Fruit fly (Drosophila melanogaster) whole organism, wandering third instar larva: Measurements from ENCODE around the gene CG33703.

Experiments used
- CG9705 ChIP-seq: fragments of 200-800 bp; sonication (Bioruptor generic); optimal IDR thresholded peaks from 2 replicates; lab custom pipeline; 2018; ENCODE audit warnings: missing biosample characterization, mild to moderate bottlenecking, missing genetic modification characterization
- Dif ChIP-seq: fragments of 200-275, 200-300 bp; sonication (Bioruptor generic); optimal IDR thresholded peaks from 2 replicates; lab custom pipeline; 2018; ENCODE audit warnings: missing biosample characterization, missing genetic modification characterization; ENCODE audit not compliant: partially characterized antibody
- GATAd ChIP-seq: sonication (Bioruptor generic); optimal IDR thresholded peaks from 2 replicates; lab custom pipeline; 2016; ENCODE audit warnings: missing biosample characterization, missing genetic modification characterization
- HLH106 ChIP-seq: fragments of 200-800 bp; optimal IDR thresholded peaks from 3 replicates; lab custom pipeline; 2019; ENCODE audit warnings: missing biosample characterization, mild to moderate bottlenecking, missing genetic modification characterization, moderate library complexity
- Hnf4 ChIP-seq: fragments of 200-800 bp; sonication (Bioruptor generic); optimal IDR thresholded peaks from 2 replicates; lab custom pipeline; 2016; ENCODE audit warnings: missing biosample characterization, mild to moderate bottlenecking, missing genetic modification characterization
- Jra ChIP-seq: sonication (Bioruptor generic); optimal IDR thresholded peaks from 2 replicates; lab custom pipeline; 2016; ENCODE audit warnings: missing biosample characterization, missing genetic modification characterization
- Mio ChIP-seq: sonication (Bioruptor generic); optimal IDR thresholded peaks from 2 replicates; lab custom pipeline; 2016; ENCODE audit warnings: missing biosample characterization, missing genetic modification characterization
- Myc ChIP-seq: fragments of >200 bp; optimal IDR thresholded peaks from 2 replicates; lab custom pipeline; 2017
- OdsH ChIP-seq: fragments of 200-800 bp; sonication (Bioruptor generic); optimal IDR thresholded peaks from 2 replicates; lab custom pipeline; 2016; ENCODE audit warnings: missing biosample characterization, mild to moderate bottlenecking, missing genetic modification characterization
- Rel ChIP-seq, 2 experiments: fragments of 200-800 bp; sonication (Bioruptor generic) in 1 of 2; optimal IDR thresholded peaks; 2 replicates in 1 of 2; 3 replicates in 1 of 2; lab custom pipeline; 2016 to 2019; ENCODE audit warnings: mild to moderate bottlenecking in 2 of 2, missing biosample characterization in 2 of 2, missing genetic modification characterization in 2 of 2, moderate library complexity in 1 of 2
- Sp1 ChIP-seq: fragments of 200-800 bp; sonication (Bioruptor generic); optimal IDR thresholded peaks from 3 replicates; lab custom pipeline; 2019; ENCODE audit warnings: missing biosample characterization, mild to moderate bottlenecking, missing genetic modification characterization, moderate library complexity
- Vsx2 ChIP-seq: fragments of 200-300, 225-300 bp; sonication (Bioruptor generic); optimal IDR thresholded peaks from 2 replicates; lab custom pipeline; 2018; ENCODE audit warnings: missing biosample characterization, missing genetic modification characterization; ENCODE audit not compliant: partially characterized antibody
- br ChIP-seq: fragments of 200-800 bp; sonication (Bioruptor generic); optimal IDR thresholded peaks from 2 replicates; lab custom pipeline; 2016; ENCODE audit warnings: missing biosample characterization, missing genetic modification characterization
- brk ChIP-seq: fragments of 200-800 bp; sonication (Bioruptor generic); optimal IDR thresholded peaks from 2 replicates; lab custom pipeline; 2016; ENCODE audit warnings: missing biosample characterization, mild to moderate bottlenecking, missing genetic modification characterization
- dl ChIP-seq, 2 experiments: fragments of 175-275, 200-275 bp in 1 of 2; fragments of 200-275 bp in 1 of 2; sonication (Bioruptor generic); optimal IDR thresholded peaks; lab custom pipeline; 2018; ENCODE audit warnings: mild to moderate bottlenecking in 2 of 2, missing biosample characterization in 2 of 2, missing genetic modification characterization in 2 of 2, moderate library complexity in 2 of 2; ENCODE audit not compliant: partially characterized antibody in 2 of 2, insufficient read depth in 1 of 2
- dmrt93B ChIP-seq: fragments of 200-800 bp; sonication (Bioruptor generic); optimal IDR thresholded peaks from 2 replicates; lab custom pipeline; 2018; ENCODE audit warnings: missing biosample characterization, mild to moderate bottlenecking, missing genetic modification characterization
- dsf ChIP-seq: sonication (Bioruptor generic); optimal IDR thresholded peaks from 2 replicates; lab custom pipeline; 2016; ENCODE audit warnings: missing biosample characterization, missing genetic modification characterization, borderline replicate concordance
- ey ChIP-seq: fragments of 200-800 bp; sonication (Bioruptor generic); optimal IDR thresholded peaks from 2 replicates; lab custom pipeline; 2016; ENCODE audit warnings: missing biosample characterization, missing genetic modification characterization
- foxo ChIP-seq, 2 experiments: fragments of 200-800 bp; sonication (Bioruptor generic); optimal IDR thresholded peaks; 2 replicates in 1 of 2; 3 replicates in 1 of 2; lab custom pipeline; 2016 to 2017; ENCODE audit warnings: missing biosample characterization in 2 of 2, missing genetic modification characterization in 2 of 2
- fru ChIP-seq: fragments of 200-800 bp; sonication (Bioruptor generic); optimal IDR thresholded peaks from 3 replicates; lab custom pipeline; 2016; ENCODE audit warnings: missing biosample characterization, mild to moderate bottlenecking, missing genetic modification characterization
- h ChIP-seq: fragments of 200-800 bp; sonication (Bioruptor generic); optimal IDR thresholded peaks from 3 replicates; lab custom pipeline; 2016; ENCODE audit warnings: missing biosample characterization, mild to moderate bottlenecking, missing genetic modification characterization
- lola ChIP-seq: fragments of >200 bp; optimal IDR thresholded peaks from 2 replicates; lab custom pipeline; 2017; ENCODE audit warnings: missing biosample characterization, missing genetic modification characterization
- pan ChIP-seq: fragments of >200 bp; optimal IDR thresholded peaks from 2 replicates; lab custom pipeline; 2017
- psq ChIP-seq: fragments of 200-800 bp; sonication (Bioruptor generic); optimal IDR thresholded peaks from 3 replicates; lab custom pipeline; 2017; ENCODE audit warnings: missing biosample characterization, mild to moderate bottlenecking, missing genetic modification characterization, moderate library complexity
- rgr ChIP-seq: fragments of 200-800 bp; sonication (Bioruptor generic); optimal IDR thresholded peaks from 3 replicates; lab custom pipeline; 2016; ENCODE audit warnings: missing biosample characterization, mild to moderate bottlenecking, missing genetic modification characterization
- tai ChIP-seq: sonication (Bioruptor generic); optimal IDR thresholded peaks from 2 replicates; lab custom pipeline; 2016; ENCODE audit warnings: missing biosample characterization, missing genetic modification characterization
- woc ChIP-seq: sonication (Bioruptor generic); optimal IDR thresholded peaks from 2 replicates; lab custom pipeline; 2016; ENCODE audit warnings: missing biosample characterization, mild to moderate bottlenecking, missing genetic modification characterization

Gene CG33703

DNA sequence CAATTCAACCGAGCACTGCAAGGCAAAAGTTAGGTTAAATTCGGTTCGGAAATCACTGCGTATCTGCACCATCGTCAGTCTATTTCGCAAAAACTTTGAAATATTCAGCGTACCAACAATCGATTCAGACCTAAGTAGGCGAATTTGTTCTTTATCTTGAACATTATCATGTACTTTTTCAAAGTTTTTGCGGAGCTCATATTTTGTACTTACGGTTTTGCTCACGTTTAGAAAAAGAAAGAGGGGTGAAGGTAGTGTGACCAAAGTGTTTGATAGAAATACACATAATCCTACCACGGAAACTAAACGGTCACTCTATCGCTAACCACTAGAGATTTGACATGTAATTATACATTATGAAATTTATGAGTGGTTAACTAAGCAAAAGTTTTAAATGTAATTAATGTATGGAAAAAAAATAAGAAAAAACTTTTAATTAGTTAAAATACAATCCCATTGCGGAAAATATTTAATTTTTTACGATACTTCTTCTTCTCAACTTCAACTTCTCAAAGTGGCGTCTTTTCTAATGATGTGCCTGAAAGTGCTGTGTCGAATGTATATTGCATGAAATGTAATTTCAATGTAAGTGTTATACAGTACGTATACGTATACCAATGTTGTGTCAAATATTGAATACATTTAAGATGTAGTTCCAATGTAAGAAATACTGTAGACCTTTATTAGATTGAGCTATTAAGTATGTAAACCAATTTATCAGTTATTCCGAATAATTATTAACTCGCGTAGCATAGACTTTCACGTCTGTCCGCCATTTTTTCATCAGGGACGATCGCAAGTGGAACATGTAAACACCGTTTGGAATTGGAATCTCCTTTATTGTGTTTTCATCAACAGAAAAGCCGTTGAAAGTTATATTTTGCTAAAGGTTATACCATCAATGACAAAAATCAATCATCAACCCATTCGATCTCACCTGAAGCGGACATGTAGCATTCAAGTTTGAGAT lies 888 bp downstream of the CG33703 start, which contains the start of gene RpS9:
RpS9 (minus strand) TSS at position 245 of the 970 bp plus-strand sequence.
- peak; percentile 27 for TF ChIP-seq Hnf4 (GFP tag; lab: Kevin White, UChicago)
- no peak for TF ChIP-seq GATAd (GFP tag; lab: Kevin White, UChicago)
- TF ChIP-seq rgr (GFP tag; lab: Kevin White, UChicago) = peak; percentile 33
- TF ChIP-seq Jra (GFP tag; lab: Kevin White, UChicago) = peak; percentile 25
- TF ChIP-seq fru (GFP tag; lab: Kevin White, UChicago) = no peak
- no peak for TF ChIP-seq Rel (GFP tag; optimal IDR thresholded peaks at IDR 0.05; lab: Kevin White, UChicago)
- peak; percentile 48 for TF ChIP-seq Rel (tag; optimal IDR thresholded peaks at IDR 0.05; lab: Kevin White, UChicago)
- TF ChIP-seq tai (GFP tag; lab: Kevin White, UChicago) = peak; percentile 39
- TF ChIP-seq foxo (GFP tag; optimal IDR thresholded peaks at IDR 0.05; lab: Kevin White, UChicago) = peak in 1 of 2 experiments; percentile 33
- peak; percentile 6 for TF ChIP-seq br
- TF ChIP-seq brk (GFP tag; lab: Kevin White, UChicago) = peak; percentile 69
- no peak for TF ChIP-seq dmrt93B (GFP tag; lab: Kevin White, UChicago)
- peak; percentile 72 for TF ChIP-seq Sp1 (GFP tag; lab: Kevin White, UChicago)
- TF ChIP-seq h (GFP tag; lab: Kevin White, UChicago) = peak; percentile 31
- peak; percentile 8 for TF ChIP-seq HLH106
- TF ChIP-seq Myc = peak; percentile 7
- TF ChIP-seq OdsH (GFP tag; lab: Kevin White, UChicago) = peak; percentile 14

DNA sequence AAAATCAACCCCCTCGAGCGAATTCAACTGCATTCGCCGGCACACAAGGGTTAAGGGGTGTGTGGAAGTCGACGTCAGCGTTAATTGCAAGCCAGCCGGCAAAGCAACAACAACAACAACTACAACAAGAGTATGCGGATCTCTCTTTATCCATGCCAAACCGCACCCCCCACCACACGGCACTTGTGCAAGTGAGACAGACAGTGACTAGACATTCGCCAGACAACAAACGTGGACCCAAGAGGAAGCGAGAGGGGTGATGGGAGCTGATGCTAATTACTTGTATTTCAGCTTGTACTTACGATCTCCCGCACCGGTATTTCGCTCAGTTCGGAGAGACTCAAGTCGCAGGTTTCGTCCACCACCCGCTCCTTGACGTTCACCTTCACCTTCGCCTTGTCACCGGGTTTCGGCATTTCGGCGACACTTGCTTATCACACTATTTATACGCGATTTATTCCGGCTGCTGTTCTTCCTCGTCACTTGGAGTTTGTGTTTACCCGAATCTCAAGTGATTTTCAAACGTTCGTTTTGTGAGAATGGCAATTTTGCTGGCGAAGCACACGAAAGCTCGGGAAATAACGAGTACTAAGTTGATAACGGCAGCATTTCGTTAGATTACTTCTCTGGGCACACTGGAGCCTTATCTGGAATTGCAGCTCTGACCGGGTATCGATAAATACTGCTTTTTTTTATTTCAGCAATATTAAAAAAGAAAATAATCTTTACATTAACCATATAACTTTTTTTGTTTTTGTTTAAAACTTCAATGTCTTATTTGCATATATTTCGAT lies 3.2 kb downstream of the CG33703 start, which contains the start of gene CG3408:
CG3408 (minus strand) TSS at position 547 of the 794 bp plus-strand sequence.
- TF ChIP-seq rgr (GFP tag; lab: Kevin White, UChicago) = no peak
- TF ChIP-seq woc = peak; percentile 30
- TF ChIP-seq br = no peak
- no peak for TF ChIP-seq Dif (GFP tag; lab: Kevin White, UChicago)
- peak; percentile 18 for TF ChIP-seq Myc
- peak; percentile 30 for TF ChIP-seq h (GFP tag; lab: Kevin White, UChicago)
- TF ChIP-seq Rel (GFP tag; optimal IDR thresholded peaks at IDR 0.05; lab: Kevin White, UChicago) = no peak
- peak; percentile 88 for TF ChIP-seq Rel (tag; optimal IDR thresholded peaks at IDR 0.05; lab: Kevin White, UChicago)
- TF ChIP-seq brk (GFP tag; lab: Kevin White, UChicago) = peak; percentile 45
- peak; percentile 21 for TF ChIP-seq tai (GFP tag; lab: Kevin White, UChicago)
- peak; percentile 7 for TF ChIP-seq Jra (GFP tag; lab: Kevin White, UChicago)
- peak; percentile 9 for TF ChIP-seq fru (GFP tag; lab: Kevin White, UChicago)
- no peak for TF ChIP-seq CG9705 (GFP tag; lab: Kevin White, UChicago)
- TF ChIP-seq dl (GFP tag; optimal IDR thresholded peaks at IDR 0.05; lab: Kevin White, UChicago; ENCODE audit: insufficient read depth in 1 of 2, partially characterized antibody in 2 of 2) = peak in 1 of 2 experiments; percentile 9
- peak in 1 of 2 experiments; percentile 30 for TF ChIP-seq foxo (GFP tag; optimal IDR thresholded peaks at IDR 0.05; lab: Kevin White, UChicago)
- peak; percentile 3 for TF ChIP-seq Sp1 (GFP tag; lab: Kevin White, UChicago)
- peak; percentile 92 for TF ChIP-seq Vsx2
- peak; percentile 10 for TF ChIP-seq psq (GFP tag; lab: Kevin White, UChicago)

DNA sequence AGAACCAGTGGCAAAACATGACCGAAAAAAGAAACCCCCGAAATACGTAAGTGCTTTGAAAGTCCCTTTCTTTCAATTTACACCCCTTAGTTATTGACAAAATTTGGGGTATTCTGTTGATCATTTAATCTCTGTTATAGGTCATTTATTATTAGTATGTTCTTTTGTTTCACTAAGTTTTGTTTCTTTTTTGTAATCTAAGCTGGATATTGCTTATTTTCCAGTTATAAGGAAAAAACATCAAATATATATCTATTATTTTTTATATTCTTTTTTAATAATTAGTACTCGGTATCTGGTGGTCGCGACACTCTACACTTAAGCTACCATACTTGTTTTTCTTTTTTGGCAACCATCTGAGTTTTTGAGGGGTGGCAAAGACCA lies 3.8 kb downstream of the CG33703 start:
- peak; percentile 58 for TF ChIP-seq HLH106
- peak; percentile 46 for TF ChIP-seq pan (lab: Kevin White, UChicago)
- TF ChIP-seq foxo (GFP tag; optimal IDR thresholded peaks at IDR 0.05; lab: Kevin White, UChicago) = peak in 1 of 2 experiments; percentile 62
- TF ChIP-seq rgr (GFP tag; lab: Kevin White, UChicago) = peak; percentile 31
- TF ChIP-seq OdsH (GFP tag; lab: Kevin White, UChicago) = peak; percentile 16
- TF ChIP-seq Sp1 (GFP tag; lab: Kevin White, UChicago) = peak; percentile 71
- no peak for TF ChIP-seq brk (GFP tag; lab: Kevin White, UChicago)
- TF ChIP-seq GATAd (GFP tag; lab: Kevin White, UChicago) = no peak
- TF ChIP-seq h (GFP tag; lab: Kevin White, UChicago) = peak; percentile 15
- no peak for TF ChIP-seq Rel (GFP tag; optimal IDR thresholded peaks at IDR 0.05; lab: Kevin White, UChicago)
- peak; percentile 87 for TF ChIP-seq Rel (tag; optimal IDR thresholded peaks at IDR 0.05; lab: Kevin White, UChicago)
- no peak for TF ChIP-seq dmrt93B (GFP tag; lab: Kevin White, UChicago)
- no peak for TF ChIP-seq ey
- TF ChIP-seq lola = no peak
- TF ChIP-seq Mio (GFP tag; lab: Kevin White, UChicago) = no peak
- no peak for TF ChIP-seq Myc
- TF ChIP-seq fru (GFP tag; lab: Kevin White, UChicago) = peak; percentile 77
- TF ChIP-seq Hnf4 (GFP tag; lab: Kevin White, UChicago) = peak; percentile 3
- TF ChIP-seq br = peak; percentile 47
- TF ChIP-seq dsf (GFP tag; lab: Kevin White, UChicago) = no peak
- TF ChIP-seq psq (GFP tag; lab: Kevin White, UChicago) = peak; percentile 75
- peak; percentile 57 for TF ChIP-seq woc
